Worm (Caenorhabditis elegans): ENCODE measurements around the gene C56G2.15.

ce11 chrIII:6361560-6361959, 6.1 kb downstream of the C56G2.15 start:
- TF ChIP-seq lin-29 (GFP tag; IDR thresholded peaks at IDR 0.05) (no peak), lin-39 (tag; optimal IDR thresholded peaks at IDR 0.05) (no peak), lin-13 (GFP tag; optimal IDR thresholded peaks at IDR 0.05) (peak; percentile 7), ZK546.5 (tag; optimal IDR thresholded peaks at IDR 0.05) (no peak), ceh-32 (tag; optimal IDR thresholded peaks at IDR 0.05; ENCODE audit: poor library complexity) (no peak), pha-4 (GFP tag; IDR thresholded peaks at IDR 0.05) (no peak), pha-4 (tag; optimal IDR thresholded peaks at IDR 0.05) (no peak), lsy-2 (tag; optimal IDR thresholded peaks at IDR 0.05) (peak; percentile 25 to 34)

Measured in whole organism, L4 larva.